Worm (Caenorhabditis elegans) whole organism, L4 larva: Measurements from ENCODE around the gene C43F9.5.

Experiments
- F10B5.3 ChIP-seq: sonication (generic microtip); optimal IDR thresholded peaks from 2 replicates; lab custom pipeline; 2016; ENCODE audit warnings: mild to moderate bottlenecking, missing genetic modification characterization, missing compliant biosample characterization
- F37D6.2 ChIP-seq: sonication (generic microtip); optimal IDR thresholded peaks from 2 replicates; lab custom pipeline; 2016; ENCODE audit warnings: mild to moderate bottlenecking, missing genetic modification characterization, missing compliant biosample characterization
- R02D3.7 ChIP-seq: fragments of 150-350 bp; sonication (generic microtip); optimal IDR thresholded peaks from 3 replicates; lab custom pipeline; 2014; ENCODE audit warnings: missing biosample characterization, missing genetic modification characterization
- Y48G9A.11 ChIP-seq: fragments of 200-800 bp; sonication (Bioruptor generic); IDR thresholded peaks from 2 replicates; pipeline ENCODE4 v1.3.6; 2022; ENCODE audit warnings: missing genetic modification reagents, missing genetic modification characterization, missing compliant biosample characterization
- ZK337.2 ChIP-seq: fragments of 200-800 bp; sonication (Bioruptor generic); IDR thresholded peaks from 2 replicates; pipeline ENCODE4 v1.3.6; 2022; ENCODE audit warnings: missing genetic modification reagents, missing genetic modification characterization, missing compliant biosample characterization
- aha-1 ChIP-seq: fragments of 150-350 bp; peaks from one replicate; lab custom pipeline; 2014; ENCODE audit warnings: missing biosample characterization, missing genetic modification characterization
- cey-2 ChIP-seq: sonication (generic microtip); optimal IDR thresholded peaks from 3 replicates; lab custom pipeline; 2017; ENCODE audit warnings: missing genetic modification characterization, mild to moderate bottlenecking, missing compliant biosample characterization, antibody characterized with exemption, borderline replicate concordance; ENCODE audit not compliant: insufficient read depth
- daf-12 ChIP-seq: fragments of 150-350 bp; optimal IDR thresholded peaks from 2 replicates; lab custom pipeline; 2014; ENCODE audit warnings: missing biosample characterization, missing genetic modification reagents, missing genetic modification characterization
- daf-16 ChIP-seq, 3 experiments: sonication (generic microtip); optimal IDR thresholded peaks; 2 replicates each; lab custom pipeline; 2016 to 2017; ENCODE audit warnings: missing genetic modification characterization in 3 of 3, missing genetic modification reagents in 3 of 3, mild to moderate bottlenecking in 2 of 3, missing compliant biosample characterization in 2 of 3, missing biosample characterization in 1 of 3, moderate library complexity in 1 of 3
- daf-8 ChIP-seq: fragments of 200-800 bp; sonication (Bioruptor generic); IDR thresholded peaks from 2 replicates; pipeline ENCODE4 v1.3.6; 2022; ENCODE audit warnings: missing genetic modification characterization, missing compliant biosample characterization
- dmd-6 ChIP-seq: fragments of 200-800 bp; sonication (Bioruptor generic); IDR thresholded peaks from 2 replicates; pipeline ENCODE4 v1.3.6; 2022; ENCODE audit warnings: missing genetic modification reagents, missing genetic modification characterization, missing compliant biosample characterization
- dpl-1 ChIP-seq: fragments of 150-350 bp; optimal IDR thresholded peaks from 2 replicates; lab custom pipeline; 2014; ENCODE audit warnings: missing biosample characterization, missing genetic modification reagents, missing genetic modification characterization
- duxl-1 ChIP-seq: sonication (generic microtip); optimal IDR thresholded peaks from 2 replicates; lab custom pipeline; 2016; ENCODE audit warnings: mild to moderate bottlenecking, missing genetic modification characterization, moderate library complexity, missing compliant biosample characterization; ENCODE audit not compliant: poor library complexity
- hlh-30 ChIP-seq: sonication (generic microtip); optimal IDR thresholded peaks from 2 replicates; lab custom pipeline; 2017; ENCODE audit warnings: antibody characterized with exemption, mild to moderate bottlenecking, missing genetic modification characterization, missing compliant biosample characterization; ENCODE audit not compliant: insufficient read depth
- lim-7 ChIP-seq: fragments of 200-800 bp; sonication (Bioruptor generic); IDR thresholded peaks from 2 replicates; pipeline ENCODE4 v1.3.6; 2022; ENCODE audit warnings: missing genetic modification characterization, missing compliant biosample characterization
- lin-39 ChIP-seq: fragments of 150-350 bp; optimal IDR thresholded peaks from 2 replicates; lab custom pipeline; 2014; ENCODE audit warnings: missing biosample characterization, missing genetic modification reagents, missing genetic modification characterization
- madf-5 ChIP-seq, 2 experiments: fragments of 200-800 bp; sonication (Bioruptor generic); IDR thresholded peaks; 2 replicates each; pipeline ENCODE4 v1.3.6; 2022; ENCODE audit warnings: missing compliant biosample characterization in 2 of 2, missing genetic modification characterization in 2 of 2
- madf-9 ChIP-seq: fragments of 200-800 bp; sonication (Bioruptor generic); conservative IDR thresholded peaks from 2 replicates; pipeline ENCODE4 v1.3.6; 2022; ENCODE audit warnings: missing genetic modification reagents, missing genetic modification characterization, missing compliant biosample characterization
- mdl-1 ChIP-seq, 2 experiments: fragments of 150-350 bp in 1 of 2; sonication (generic microtip) in 1 of 2; optimal IDR thresholded peaks; 2 replicates each; lab custom pipeline; 2014 to 2017; ENCODE audit warnings: missing biosample characterization in 2 of 2, missing genetic modification characterization in 2 of 2
- mep-1 ChIP-seq: fragments of 150-350 bp; sonication (generic microtip); optimal IDR thresholded peaks from 3 replicates; lab custom pipeline; 2014; ENCODE audit warnings: missing biosample characterization, missing genetic modification characterization
- mxl-2 ChIP-seq: fragments of 200-800 bp; sonication (Bioruptor generic); conservative IDR thresholded peaks from 2 replicates; pipeline ENCODE4 v1.3.6; 2022; ENCODE audit warnings: missing genetic modification reagents, missing genetic modification characterization, missing compliant biosample characterization
- mxl-3 ChIP-seq: fragments of 200-800 bp; sonication (Bioruptor generic); optimal IDR thresholded peaks from 2 replicates; lab custom pipeline; 2018; ENCODE audit warnings: mild to moderate bottlenecking, missing genetic modification characterization, missing compliant biosample characterization
- nhr-11 ChIP-seq: fragments of 150-350 bp; optimal IDR thresholded peaks from 2 replicates; lab custom pipeline; 2014; ENCODE audit warnings: missing biosample characterization, missing genetic modification characterization
- nhr-237 ChIP-seq: sonication (generic microtip); optimal IDR thresholded peaks from 2 replicates; lab custom pipeline; 2017; ENCODE audit warnings: missing biosample characterization, missing genetic modification characterization
- nhr-28 ChIP-seq: fragments of 150-350 bp; optimal IDR thresholded peaks from 2 replicates; lab custom pipeline; 2014; ENCODE audit warnings: missing biosample characterization, missing genetic modification characterization
- nhr-6 ChIP-seq: fragments of 150-350 bp; optimal IDR thresholded peaks from 2 replicates; lab custom pipeline; 2014; ENCODE audit warnings: missing biosample characterization, missing genetic modification characterization
- nhr-76 ChIP-seq: fragments of 150-350 bp; optimal IDR thresholded peaks from 2 replicates; lab custom pipeline; 2014; ENCODE audit warnings: missing biosample characterization, missing genetic modification characterization
- pha-4 ChIP-seq, 2 experiments: fragments of 150-350 bp in 1 of 2; fragments of 200-800 bp in 1 of 2; sonication (Bioruptor generic) in 1 of 2; IDR thresholded peaks in 1 of 2; optimal IDR thresholded peaks in 1 of 2; 2 replicates each; pipeline versions ENCODE4 v1.3.6 to Lab custom; 2014 to 2022; ENCODE audit warnings: missing genetic modification characterization in 2 of 2, missing genetic modification reagents in 2 of 2, missing biosample characterization in 1 of 2, missing compliant biosample characterization in 1 of 2
- php-3 ChIP-seq: fragments of 200-800 bp; sonication (Bioruptor generic); IDR thresholded peaks from 2 replicates; pipeline ENCODE4 v1.3.6; 2022; ENCODE audit warnings: missing genetic modification reagents, missing genetic modification characterization, missing compliant biosample characterization
- snpc-4 ChIP-seq: fragments of 150-350 bp; optimal IDR thresholded peaks from 2 replicates; lab custom pipeline; 2014; ENCODE audit warnings: missing biosample characterization, missing genetic modification characterization
- unc-62 ChIP-seq, 3 experiments: fragments of 150-350 bp in 1 of 3; sonication (generic microtip); optimal IDR thresholded peaks in 2 of 3; peaks in 1 of 3; 1 replicate in 1 of 3; 2 replicates in 2 of 3; lab custom pipeline; 2014 to 2017; ENCODE audit warnings: missing biosample characterization in 3 of 3, missing genetic modification characterization in 3 of 3, missing genetic modification reagents in 3 of 3, missing genotype in 1 of 3
- zag-1 ChIP-seq: fragments of 150-350 bp; optimal IDR thresholded peaks from 2 replicates; lab custom pipeline; 2014; ENCODE audit warnings: missing biosample characterization, missing genetic modification characterization
- zfp-2 ChIP-seq: sonication (generic microtip); optimal IDR thresholded peaks from 2 replicates; lab custom pipeline; 2016; ENCODE audit warnings: mild to moderate bottlenecking, missing genetic modification characterization, missing compliant biosample characterization
- zfp-3 ChIP-seq: fragments of 200-800 bp; sonication (Bioruptor generic); conservative IDR thresholded peaks from 2 replicates; pipeline ENCODE4 v1.3.6; 2022; ENCODE audit warnings: missing genetic modification reagents, missing genetic modification characterization, missing compliant biosample characterization
- zip-2 ChIP-seq: fragments of 150-350 bp; optimal IDR thresholded peaks from 2 replicates; lab custom pipeline; 2014; ENCODE audit warnings: missing biosample characterization, missing genetic modification characterization
- ztf-7 ChIP-seq: fragments of 150-350 bp; optimal IDR thresholded peaks from 2 replicates; lab custom pipeline; 2014; ENCODE audit warnings: missing biosample characterization, missing genetic modification characterization

C43F9.5 gene

DNA sequence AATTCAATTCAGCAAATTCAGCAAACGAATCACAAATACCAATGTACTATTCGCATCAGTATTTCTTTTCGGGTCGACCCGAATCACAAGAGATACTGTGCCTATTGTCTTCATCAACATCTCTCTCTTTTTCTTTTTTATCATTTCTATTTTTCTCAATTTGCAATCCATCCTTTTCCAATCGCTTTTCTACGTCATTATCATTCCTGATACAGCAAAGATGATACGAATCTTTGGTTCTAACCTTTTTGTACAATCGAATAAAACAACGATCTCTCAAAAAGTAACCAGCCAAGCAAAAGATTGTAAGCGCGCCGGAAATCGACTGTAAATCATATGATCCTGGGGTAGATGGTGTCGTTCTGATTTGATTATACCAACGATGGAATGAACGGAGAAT, 19.4 kb upstream of the C43F9.5 start:
- TF ChIP-seq nhr-28 (peak; percentile 48), zfp-2 (tag; lab: Kevin White, UChicago) (no peak), dmd-6 (GFP tag; lab: Robert Waterston, UW) (peak; percentile 11; the same call in 1 of the 2 replicates), nhr-76 (tag; lab: Kevin White, UChicago) (peak; percentile 39), unc-62 (GFP tag; optimal IDR thresholded peaks at IDR 0.05 in 1 of 2; lab: Kevin White, UChicago) (no peak), unc-62 (tag; optimal IDR thresholded peaks at IDR 0.05; lab: Kevin White, UChicago) (no peak), duxl-1 (no peak)

DNA sequence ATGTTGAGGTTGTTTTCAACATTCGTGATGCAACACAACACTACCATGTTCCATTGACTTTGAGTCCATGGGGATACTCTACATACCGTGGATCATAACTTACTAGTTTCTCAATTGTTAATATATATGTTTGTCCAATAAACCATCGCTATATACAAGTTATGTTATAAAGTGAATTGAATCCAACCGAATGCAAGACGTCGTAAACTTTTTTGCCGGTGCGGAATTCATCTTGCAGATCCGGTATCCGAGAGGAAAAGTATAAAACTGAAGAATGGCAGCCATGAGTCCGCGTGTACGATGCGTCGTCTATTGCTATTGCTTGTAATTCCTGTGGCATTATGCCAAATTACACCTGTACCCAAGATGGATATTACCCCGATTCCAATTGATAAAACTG, 17.7 kb upstream of the C43F9.5 start, which contains the start of gene R09H10.6:
Gene R09H10.6 (plus strand): TSS at position 301 of the 400 bp plus-strand sequence.
- TF ChIP-seq unc-62 (GFP tag; optimal IDR thresholded peaks at IDR 0.05 in 1 of 2; lab: Kevin White, UChicago): peak in 1 of 2 experiments; percentile 63
- TF ChIP-seq unc-62 (tag; optimal IDR thresholded peaks at IDR 0.05; lab: Kevin White, UChicago): no peak
- TF ChIP-seq zip-2 (tag; lab: Kevin White, UChicago): no peak
- TF ChIP-seq pha-4 (GFP tag; IDR thresholded peaks at IDR 0.05; lab: Robert Waterston, UW): no peak
- TF ChIP-seq pha-4 (tag; optimal IDR thresholded peaks at IDR 0.05; lab: Kevin White, UChicago): no peak
- TF ChIP-seq ztf-7 (tag; lab: Kevin White, UChicago): no peak
- no peak for TF ChIP-seq madf-5 (GFP tag; IDR thresholded peaks at IDR 0.05; lab: Robert Waterston, UW)
- no peak for TF ChIP-seq dpl-1 (GFP tag; lab: Kevin White, UChicago)
- TF ChIP-seq mep-1 (tag; lab: Kevin White, UChicago): no peak
- TF ChIP-seq mxl-2 (GFP tag; lab: Robert Waterston, UW): no peak
- TF ChIP-seq snpc-4 (tag; lab: Kevin White, UChicago): no peak
- TF ChIP-seq, all 104 proteins: peak for 1

DNA sequence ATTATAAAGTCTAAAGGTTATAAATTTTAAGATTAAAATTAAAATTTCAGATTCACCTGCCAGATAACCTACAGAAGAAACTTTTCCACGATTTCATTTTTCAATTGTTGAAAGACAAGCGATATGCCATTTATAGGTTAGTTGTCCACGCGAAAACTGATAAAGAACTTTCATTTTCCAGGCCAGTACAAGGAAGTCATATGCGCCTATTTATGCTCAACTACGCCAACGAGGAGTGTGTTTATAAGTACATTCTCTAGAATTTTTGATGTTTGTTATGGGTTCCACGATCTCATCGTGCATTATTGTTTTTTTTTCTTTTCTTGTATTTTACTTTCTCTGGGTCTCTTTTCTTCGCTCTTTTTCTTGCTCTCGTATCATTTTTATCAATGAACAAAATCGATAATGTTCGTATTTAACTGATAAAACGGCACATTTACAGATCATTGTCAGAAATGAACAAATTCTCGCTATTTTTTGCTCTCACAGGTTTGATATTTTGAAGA, 16.1 kb upstream of the C43F9.5 start, which contains the start of gene R09H10.3:
Gene R09H10.3 (plus strand): TSS at position 456 of the 506 bp plus-strand sequence.
- TF ChIP-seq aha-1 (peak; percentile 45), nhr-28 (peak; percentile 14), daf-8 (GFP tag; lab: Robert Waterston, UW) (no peak), daf-12 (tag; lab: Kevin White, UChicago) (no peak), ZK337.2 (GFP tag; lab: Robert Waterston, UW) (no peak), nhr-11 (tag; lab: Kevin White, UChicago) (no peak), Y48G9A.11 (GFP tag; lab: Robert Waterston, UW) (no peak), madf-9 (GFP tag; lab: Robert Waterston, UW) (no peak), daf-16 (GFP tag; optimal IDR thresholded peaks at IDR 0.05; lab: Kevin White, UChicago) (no peak), daf-16 (tag; optimal IDR thresholded peaks at IDR 0.05; lab: Kevin White, UChicago) (peak; percentile 86), mxl-2 (GFP tag; lab: Robert Waterston, UW) (no peak), mdl-1 (tag; optimal IDR thresholded peaks at IDR 0.05; lab: Kevin White, UChicago) (peak in 1 of 2 experiments; percentile 21)

DNA sequence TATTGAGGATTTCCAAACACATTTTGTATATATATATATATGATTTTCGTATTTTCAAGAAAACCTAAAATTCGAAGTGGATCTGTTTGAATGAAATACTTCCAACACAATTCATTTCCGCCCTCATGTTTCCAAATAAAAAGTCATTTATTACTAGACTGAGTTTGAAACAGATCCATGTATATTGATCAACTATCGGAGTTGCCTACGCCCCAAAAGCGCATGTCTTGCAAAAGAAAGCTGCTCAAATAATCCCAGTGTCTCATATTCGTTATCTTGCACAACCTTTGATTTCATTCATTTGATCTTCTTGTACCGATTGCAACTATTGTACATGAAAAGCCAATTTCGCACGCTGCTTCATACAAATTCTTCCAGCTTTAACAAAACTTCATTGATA, 12.1 kb upstream of the C43F9.5 start, which contains the start of gene R09H10.2:
Gene R09H10.2 (plus strand): TSS at position 301 of the 400 bp plus-strand sequence.
- TF ChIP-seq nhr-6 (tag; lab: Kevin White, UChicago) (no peak), cey-2 (tag; lab: Kevin White, UChicago) (no peak), zag-1 (tag; lab: Kevin White, UChicago) (no peak), duxl-1 (no peak), zfp-3 (GFP tag; lab: Robert Waterston, UW) (no peak), aha-1 (no peak), lim-7 (GFP tag; lab: Robert Waterston, UW) (no peak), R02D3.7 (tag; lab: Kevin White, UChicago) (no peak), hlh-30 (tag; lab: Kevin White, UChicago) (no peak), nhr-237 (tag; lab: Kevin White, UChicago) (no peak), zfp-2 (tag; lab: Kevin White, UChicago) (no peak), lin-39 (tag; lab: Kevin White, UChicago) (no peak), dmd-6 (GFP tag; lab: Robert Waterston, UW) (no peak), F37D6.2 (tag; lab: Kevin White, UChicago) (no peak), php-3 (GFP tag; lab: Robert Waterston, UW) (no peak), mdl-1 (tag; optimal IDR thresholded peaks at IDR 0.05; lab: Kevin White, UChicago) (no peak), mxl-3 (GFP tag; lab: Kevin White, UChicago) (no peak), F10B5.3 (tag; lab: Kevin White, UChicago) (no peak)
